Fruit fly (Drosophila melanogaster): ENCODE measurements around the gene CG45489.
"Not testable (repeated sequence)": the region's sequence is repeated elsewhere in the genome, so short reads cannot be mapped to it uniquely, and the experiment has no call there.

DNA sequence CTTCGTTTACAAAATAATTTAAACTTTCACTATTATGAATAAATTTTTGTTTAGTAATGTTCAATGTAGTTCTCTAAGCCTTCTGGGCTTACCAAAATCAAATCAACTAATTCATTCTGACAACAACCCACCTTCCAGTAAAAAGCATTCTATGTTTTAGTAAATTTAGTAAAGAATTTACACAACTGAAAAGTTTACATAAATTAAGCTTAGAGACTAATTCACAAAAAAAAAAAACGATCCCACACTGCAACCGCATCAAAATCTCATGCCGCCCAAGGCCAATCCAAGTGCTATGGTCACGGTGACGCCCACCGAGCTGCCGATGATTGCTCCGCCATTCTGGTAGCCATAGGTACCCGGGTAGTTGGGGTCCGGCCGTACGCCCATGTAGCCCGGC, 29.3 kb upstream of the CG45489 start, which contains the start of gene CG43784:
- TF ChIP-seq CG8478, CTCF (optimal IDR thresholded peaks at IDR 0.05): not testable (repeated sequence)

Measured in S2 (cell line).